Fruit fly (Drosophila melanogaster) whole organism, embryonic: ENCODE data around the gene 14-3-3epsilon.

Experiments used
- Atf3 ChIP-seq: fragments of 200-800 bp; sonication (Bioruptor generic); optimal IDR thresholded peaks from 3 replicates; lab custom pipeline; 2016; ENCODE audit warnings: missing biosample characterization, missing genetic modification characterization
- Atf6 ChIP-seq: fragments of 200-800 bp; sonication (Bioruptor generic); IDR thresholded peaks from 2 replicates; pipeline ENCODE4 v1.3.6; 2022; ENCODE audit warnings: missing biosample characterization, missing genetic modification characterization
- CG10654 ChIP-seq: fragments of 200-800 bp; sonication (Bioruptor generic); optimal IDR thresholded peaks from 2 replicates; lab custom pipeline; 2016; ENCODE audit warnings: missing biosample characterization, missing genetic modification characterization
- CG10959 ChIP-seq: fragments of 200-800 bp; sonication (Bioruptor generic); IDR thresholded peaks from 2 replicates; pipeline ENCODE4 v1.3.6; 2022; ENCODE audit warnings: missing biosample characterization, missing genetic modification characterization
- CG11695 ChIP-seq: fragments of 200-800 bp; sonication (Bioruptor generic); IDR thresholded peaks from 3 replicates; pipeline ENCODE4 v1.3.6; 2022; ENCODE audit warnings: missing biosample characterization, missing genetic modification characterization
- CG12071 ChIP-seq: fragments of 200-800 bp; sonication (Bioruptor generic); optimal IDR thresholded peaks from 3 replicates; lab custom pipeline; 2018; ENCODE audit warnings: missing biosample characterization, mild to moderate bottlenecking, missing genetic modification characterization
- CG12236 ChIP-seq: fragments of 200-800 bp; sonication (Bioruptor generic); optimal IDR thresholded peaks from 2 replicates; lab custom pipeline; 2016; ENCODE audit warnings: missing biosample characterization, missing genetic modification characterization
- CG14667 ChIP-seq: fragments of 200-800 bp; sonication (Bioruptor generic); IDR thresholded peaks from 2 replicates; pipeline ENCODE4 v1.3.6; 2022; ENCODE audit warnings: missing biosample characterization, missing genetic modification characterization
- CG14860 ChIP-seq: fragments of 200-800 bp; sonication (Bioruptor generic); IDR thresholded peaks from 3 replicates; pipeline ENCODE4 v1.3.6; 2022; ENCODE audit warnings: missing biosample characterization, missing genetic modification characterization; ENCODE audit not compliant: partially characterized antibody
- CG1647 ChIP-seq: fragments of 200-800 bp; sonication (Bioruptor generic); optimal IDR thresholded peaks from 3 replicates; lab custom pipeline; 2016; ENCODE audit warnings: missing biosample characterization, missing genetic modification characterization
- CG2116 ChIP-seq: fragments of 200-800 bp; sonication (Bioruptor generic); optimal IDR thresholded peaks from 3 replicates; lab custom pipeline; 2018; ENCODE audit warnings: missing biosample characterization, mild to moderate bottlenecking, missing genetic modification characterization
- CG2202 ChIP-seq: fragments of 200-800 bp; sonication (Bioruptor generic); optimal IDR thresholded peaks from 2 replicates; lab custom pipeline; 2018; ENCODE audit warnings: missing biosample characterization, mild to moderate bottlenecking, missing genetic modification characterization
- CG2889 ChIP-seq: fragments of 200-800 bp; sonication (Bioruptor generic); IDR thresholded peaks from 3 replicates; pipeline ENCODE4 v1.3.6; 2022; ENCODE audit warnings: missing biosample characterization, missing genetic modification characterization
- CG31388 ChIP-seq: fragments of 200-800 bp; sonication (Bioruptor generic); optimal IDR thresholded peaks from 2 replicates; lab custom pipeline; 2016; ENCODE audit warnings: missing biosample characterization, missing genetic modification characterization
- CG32767 ChIP-seq: fragments of 200-800 bp; sonication (Bioruptor generic); IDR thresholded peaks from 2 replicates; pipeline ENCODE4 v1.3.6; 2022; ENCODE audit warnings: missing biosample characterization, missing genetic modification characterization
- CG32772 ChIP-seq: fragments of 200-800 bp; sonication (Bioruptor generic); IDR thresholded peaks from 2 replicates; pipeline ENCODE4 v1.3.6; 2022; ENCODE audit warnings: missing biosample characterization, missing genetic modification characterization
- CG34376 ChIP-seq: fragments of 200-800 bp; sonication (Bioruptor generic); optimal IDR thresholded peaks from 2 replicates; lab custom pipeline; 2018; ENCODE audit warnings: missing biosample characterization, mild to moderate bottlenecking, missing genetic modification characterization
- CG6854 ChIP-seq: fragments of 200-800 bp; sonication (Bioruptor generic); optimal IDR thresholded peaks from 3 replicates; lab custom pipeline; 2017; ENCODE audit warnings: missing biosample characterization, mild to moderate bottlenecking, missing genetic modification characterization
- CG7745 ChIP-seq: fragments of 200-800 bp; sonication (Bioruptor generic); optimal IDR thresholded peaks from 2 replicates; lab custom pipeline; 2018; ENCODE audit warnings: missing biosample characterization, mild to moderate bottlenecking, missing genetic modification characterization, moderate library complexity
- CG7839 ChIP-seq: fragments of 200-800 bp; sonication (Bioruptor generic); optimal IDR thresholded peaks from 3 replicates; lab custom pipeline; 2018; ENCODE audit warnings: missing biosample characterization, mild to moderate bottlenecking, missing genetic modification characterization, moderate library complexity
- CG7928 ChIP-seq: fragments of 200-800 bp; sonication (Bioruptor generic); optimal IDR thresholded peaks from 2 replicates; lab custom pipeline; 2017; ENCODE audit warnings: missing biosample characterization, mild to moderate bottlenecking, missing genetic modification characterization
- CG9876 ChIP-seq: fragments of 200-800 bp; sonication (Bioruptor generic); optimal IDR thresholded peaks from 2 replicates; lab custom pipeline; 2016; ENCODE audit warnings: missing biosample characterization, missing genetic modification characterization
- Dad ChIP-seq: fragments of 200-800 bp; sonication (Bioruptor generic); optimal IDR thresholded peaks from 3 replicates; lab custom pipeline; 2016; ENCODE audit warnings: missing biosample characterization, missing genetic modification characterization
- Dek ChIP-seq: fragments of 200-800 bp; sonication (Bioruptor generic); optimal IDR thresholded peaks from 3 replicates; lab custom pipeline; 2019; ENCODE audit warnings: missing biosample characterization, mild to moderate bottlenecking, missing genetic modification characterization, moderate library complexity
- Dfd ChIP-seq, 2 experiments: fragments of >200 bp; optimal IDR thresholded peaks; 2 replicates each; lab custom pipeline; 2017; ENCODE audit warnings: missing biosample characterization in 2 of 2, missing genetic modification characterization in 2 of 2
- Ets65A ChIP-seq: fragments of 200-800 bp; sonication (Bioruptor generic); peaks from one replicate; lab custom pipeline; 2016; ENCODE audit warnings: missing biosample characterization, missing genetic modification characterization
- MTF-1 ChIP-seq: fragments of 200-800 bp; sonication (Bioruptor generic); optimal IDR thresholded peaks from 2 replicates; lab custom pipeline; 2018; ENCODE audit warnings: missing biosample characterization, mild to moderate bottlenecking, missing genetic modification characterization, borderline replicate concordance
- TFAM ChIP-seq: fragments of 200-800 bp; sonication (Bioruptor generic); optimal IDR thresholded peaks from 2 replicates; lab custom pipeline; 2017; ENCODE audit warnings: missing biosample characterization, missing genetic modification characterization, inconsistent platforms
- ab ChIP-seq: fragments of 200-800 bp; sonication (Bioruptor generic); optimal IDR thresholded peaks from 2 replicates; lab custom pipeline; 2016; ENCODE audit warnings: missing biosample characterization, missing genetic modification characterization
- bcd ChIP-seq: fragments of 200-800 bp; sonication (Bioruptor generic); optimal IDR thresholded peaks from 2 replicates; lab custom pipeline; 2017; ENCODE audit warnings: missing biosample characterization, mild to moderate bottlenecking, missing genetic modification characterization
- cad ChIP-seq: fragments of >200 bp; optimal IDR thresholded peaks from 2 replicates; lab custom pipeline; 2017; ENCODE audit warnings: missing biosample characterization, missing genetic modification characterization
- cato ChIP-seq: fragments of 200-800 bp; sonication (Bioruptor generic); optimal IDR thresholded peaks from 2 replicates; lab custom pipeline; 2016; ENCODE audit warnings: missing biosample characterization, missing genetic modification characterization, borderline replicate concordance
- caup ChIP-seq: fragments of 200-800 bp; sonication (Bioruptor generic); optimal IDR thresholded peaks from 3 replicates; lab custom pipeline; 2017; ENCODE audit warnings: missing biosample characterization, mild to moderate bottlenecking, missing genetic modification characterization, moderate library complexity; ENCODE audit not compliant: severe bottlenecking
- crc ChIP-seq: fragments of 200-800 bp; sonication (Bioruptor generic); optimal IDR thresholded peaks from 2 replicates; lab custom pipeline; 2016; ENCODE audit warnings: missing biosample characterization, missing genetic modification characterization
- da ChIP-seq: fragments of 200-800 bp; sonication (Bioruptor generic); optimal IDR thresholded peaks from 2 replicates; lab custom pipeline; 2016; ENCODE audit warnings: missing biosample characterization, missing genetic modification characterization
- dan ChIP-seq: fragments of 200-800 bp; sonication (Bioruptor generic); IDR thresholded peaks from 2 replicates; pipeline ENCODE4 v1.3.6; 2022; ENCODE audit warnings: missing biosample characterization, missing genetic modification characterization
- ems ChIP-seq: fragments of 200-800 bp; sonication (Bioruptor generic); optimal IDR thresholded peaks from 3 replicates; lab custom pipeline; 2016; ENCODE audit warnings: missing biosample characterization, missing genetic modification characterization
- gsb-n ChIP-seq: fragments of 200-800 bp; sonication (Bioruptor generic); optimal IDR thresholded peaks from 3 replicates; lab custom pipeline; 2018; ENCODE audit warnings: missing biosample characterization, mild to moderate bottlenecking, missing genetic modification characterization
- jumu ChIP-seq: fragments of 200-800 bp; sonication (Bioruptor generic); optimal IDR thresholded peaks from 3 replicates; lab custom pipeline; 2016; ENCODE audit warnings: missing biosample characterization, missing genetic modification characterization
- knrl ChIP-seq: fragments of 200-800 bp; sonication (Bioruptor generic); IDR thresholded peaks from 3 replicates; pipeline ENCODE4 v1.3.6; 2022; ENCODE audit warnings: missing biosample characterization, missing genetic modification characterization; ENCODE audit not compliant: partially characterized antibody
- lov ChIP-seq, 2 experiments: fragments of 200-800 bp in 1 of 2; fragments of >200 bp in 1 of 2; sonication (Bioruptor generic) in 1 of 2; IDR thresholded peaks in 1 of 2; optimal IDR thresholded peaks in 1 of 2; 2 replicates in 1 of 2; 3 replicates in 1 of 2; pipeline versions ENCODE4 v1.3.6 to Lab custom; 2017 to 2022; ENCODE audit warnings: missing biosample characterization in 1 of 2, missing genetic modification characterization in 1 of 2
- nau ChIP-seq: fragments of 200-800 bp; sonication (Bioruptor generic); optimal IDR thresholded peaks from 3 replicates; lab custom pipeline; 2017; ENCODE audit warnings: missing biosample characterization, mild to moderate bottlenecking, missing genetic modification characterization, missing genetic modification reagents
- pita ChIP-seq: fragments of 200-800 bp; sonication (Bioruptor generic); optimal IDR thresholded peaks from 2 replicates; lab custom pipeline; 2017; ENCODE audit warnings: missing biosample characterization, mild to moderate bottlenecking, missing genetic modification characterization
- pnt ChIP-seq: fragments of 200-800 bp; sonication (Bioruptor generic); optimal IDR thresholded peaks from 3 replicates; lab custom pipeline; 2016; ENCODE audit warnings: missing biosample characterization, missing genetic modification characterization
- rib ChIP-seq: fragments of 200-800 bp; sonication (Bioruptor generic); IDR thresholded peaks from 2 replicates; pipeline ENCODE4 v1.3.6; 2022; ENCODE audit warnings: missing biosample characterization, missing genetic modification characterization
- sd ChIP-seq: fragments of 200-800 bp; sonication (Bioruptor generic); optimal IDR thresholded peaks from 3 replicates; lab custom pipeline; 2018; ENCODE audit warnings: missing biosample characterization, mild to moderate bottlenecking, missing genetic modification characterization, moderate library complexity
- sens-2 ChIP-seq: fragments of 200-800 bp; sonication (Bioruptor generic); IDR thresholded peaks from 2 replicates; pipeline ENCODE4 v1.3.6; 2022; ENCODE audit warnings: missing biosample characterization, missing genetic modification characterization
- sna ChIP-seq: fragments of 200-800 bp; sonication (Bioruptor generic); IDR thresholded peaks from 2 replicates; pipeline ENCODE4 v1.3.6; 2022; ENCODE audit warnings: missing biosample characterization, missing genetic modification characterization; ENCODE audit not compliant: partially characterized antibody
- so ChIP-seq: fragments of 200-800 bp; sonication (Bioruptor generic); IDR thresholded peaks from 3 replicates; pipeline ENCODE4 v1.3.6; 2022; ENCODE audit warnings: missing biosample characterization, missing genetic modification characterization
- yki ChIP-seq: fragments of >200 bp; optimal IDR thresholded peaks from 3 replicates; lab custom pipeline; 2018

Gene 14-3-3epsilon

dm6 chr3R:18274328-18275098 is 32.2 kb downstream of the 14-3-3epsilon start, which contains the start of the genes Vps39 and eIF1A (continued):
- TF ChIP-seq Atf3 (GFP tag; lab: Kevin White, UChicago) (peak; percentile 20), CG2889 (no peak), so (GFP tag; lab: Robert Waterston, UW) (0 out of 3 replicates have a peak, but pooled peaks have one; percentile 14), yki (no peak), MTF-1 (GFP tag; lab: Kevin White, UChicago) (no peak), Dek (peak; percentile 4), sens-2 (no peak), lov (optimal IDR thresholded peaks at IDR 0.05; lab: Kevin White, UChicago) (no peak), lov (GFP tag; IDR thresholded peaks at IDR 0.05; lab: Robert Waterston, UW) (no peak), bcd (GFP tag; lab: Kevin White, UChicago) (no peak), CG7928 (GFP tag; lab: Kevin White, UChicago) (no peak), pita (no peak), sd (tag; lab: Kevin White, UChicago) (no peak), Dad (GFP tag; lab: Kevin White, UChicago) (peak; percentile 12), caup (GFP tag; lab: Kevin White, UChicago) (no peak), sna (GFP tag; lab: Robert Waterston, UW) (peak; percentile 94), CG1647 (GFP tag; lab: Kevin White, UChicago) (no peak), CG2116 (GFP tag; lab: Kevin White, UChicago) (peak; percentile 80), CG10654 (GFP tag; lab: Kevin White, UChicago) (no peak), rib (GFP tag; lab: Robert Waterston, UW) (no peak), CG12236 (GFP tag; lab: Kevin White, UChicago) (no peak), crc (GFP tag; lab: Kevin White, UChicago) (no peak), knrl (GFP tag; lab: Robert Waterston, UW) (peak; percentile 92), pnt (GFP tag; lab: Kevin White, UChicago) (no peak), CG14860 (GFP tag; lab: Robert Waterston, UW) (peak; percentile 87), Ets65A (GFP tag; lab: Kevin White, UChicago) (peak; percentile 88), CG9876 (GFP tag; lab: Kevin White, UChicago) (no peak), jumu (no peak), CG14667 (no peak), CG32767 (GFP tag; lab: Robert Waterston, UW) (0 out of 2 replicates have a peak, but pooled peaks have one; percentile 9), CG11695 (GFP tag; lab: Robert Waterston, UW) (no peak), CG7745 (tag; lab: Kevin White, UChicago) (no peak), da (GFP tag; lab: Kevin White, UChicago) (no peak), cato (GFP tag; lab: Kevin White, UChicago) (no peak), CG31388 (GFP tag; lab: Kevin White, UChicago) (no peak), dan (GFP tag; lab: Robert Waterston, UW) (no peak), gsb-n (tag; lab: Kevin White, UChicago) (no peak), cad (GFP tag; lab: Kevin White, UChicago) (no peak), ems (GFP tag; lab: Kevin White, UChicago) (peak; percentile 58), CG6854 (GFP tag; lab: Kevin White, UChicago) (no peak), Dfd (GFP tag; optimal IDR thresholded peaks at IDR 0.05; lab: Kevin White, UChicago) (no peak), CG10959 (GFP tag; lab: Robert Waterston, UW) (no peak), CG7839 (tag; lab: Kevin White, UChicago) (no peak), TFAM (GFP tag; lab: Kevin White, UChicago) (no peak), ab (no peak), nau (GFP tag; lab: Kevin White, UChicago) (no peak), CG34376 (no peak), CG32772 (no peak), CG2202 (tag; lab: Kevin White, UChicago) (peak; percentile 17), CG12071 (GFP tag; lab: Kevin White, UChicago) (no peak), Atf6 (no peak)
